Worm (Caenorhabditis elegans) whole organism, midembryonic: ENCODE results near the gene T02D1.4.

Experiments used
- T22C8.4 ChIP-seq: fragments of 200-800 bp; sonication (Bioruptor generic); IDR thresholded peaks from 2 replicates; pipeline ENCODE4 v1.3.6; 2022; ENCODE audit warnings: missing genetic modification characterization, missing compliant biosample characterization
- flt-1 ChIP-seq: fragments of 200-800 bp; sonication (Bioruptor generic); IDR thresholded peaks from 2 replicates; pipeline ENCODE4 v1.3.6; 2022; ENCODE audit warnings: missing genetic modification characterization, missing compliant biosample characterization
- ref-1 ChIP-seq: fragments of 200-800 bp; sonication (Bioruptor generic); conservative IDR thresholded peaks from 2 replicates; pipeline ENCODE4 v1.3.6; 2022; ENCODE audit warnings: missing genetic modification reagents, missing genetic modification characterization, missing compliant biosample characterization
- tab-1 ChIP-seq: fragments of 200-800 bp; sonication (Bioruptor generic); IDR thresholded peaks from 2 replicates; pipeline ENCODE4 v1.3.6; 2022; ENCODE audit warnings: missing genetic modification characterization, missing compliant biosample characterization
- ztf-29 ChIP-seq: fragments of 200-800 bp; sonication (Bioruptor generic); IDR thresholded peaks from 2 replicates; pipeline ENCODE4 v1.3.6; 2022; ENCODE audit warnings: missing genetic modification reagents, missing genetic modification characterization, missing compliant biosample characterization

DNA sequence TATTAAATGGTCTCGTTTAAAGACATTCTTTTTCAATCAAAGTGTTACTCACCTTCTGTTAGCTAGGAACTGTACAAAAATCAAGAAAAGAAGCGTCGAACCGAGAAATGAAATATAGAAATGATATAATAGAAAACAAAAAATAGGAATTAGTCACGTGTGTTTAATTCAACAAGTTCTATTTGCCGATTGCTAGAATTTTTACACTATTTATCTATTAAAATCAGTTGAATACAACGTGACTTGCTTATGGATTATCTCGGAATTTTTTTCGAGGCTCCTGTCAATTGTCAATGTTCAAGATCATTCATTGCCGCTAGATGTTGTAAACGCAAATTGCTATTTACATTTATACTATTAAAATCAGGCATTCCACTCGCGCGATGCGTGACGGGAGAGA, 32.3 kb upstream of the T02D1.4 start, which contains the start of gene zipt-17:
- TF ChIP-seq tab-1, result no peak
- TF ChIP-seq ztf-29 (GFP tag; lab: Robert Waterston, UW), result no peak
- TF ChIP-seq flt-1, result no peak
- TF ChIP-seq ref-1 (GFP tag; lab: Robert Waterston, UW), result no peak
- no peak for TF ChIP-seq T22C8.4 (GFP tag; lab: Robert Waterston, UW)
